Fruit fly (Drosophila melanogaster): ENCODE measurements around the gene Vha100-4.

The Vha100-4 gene

DNA sequence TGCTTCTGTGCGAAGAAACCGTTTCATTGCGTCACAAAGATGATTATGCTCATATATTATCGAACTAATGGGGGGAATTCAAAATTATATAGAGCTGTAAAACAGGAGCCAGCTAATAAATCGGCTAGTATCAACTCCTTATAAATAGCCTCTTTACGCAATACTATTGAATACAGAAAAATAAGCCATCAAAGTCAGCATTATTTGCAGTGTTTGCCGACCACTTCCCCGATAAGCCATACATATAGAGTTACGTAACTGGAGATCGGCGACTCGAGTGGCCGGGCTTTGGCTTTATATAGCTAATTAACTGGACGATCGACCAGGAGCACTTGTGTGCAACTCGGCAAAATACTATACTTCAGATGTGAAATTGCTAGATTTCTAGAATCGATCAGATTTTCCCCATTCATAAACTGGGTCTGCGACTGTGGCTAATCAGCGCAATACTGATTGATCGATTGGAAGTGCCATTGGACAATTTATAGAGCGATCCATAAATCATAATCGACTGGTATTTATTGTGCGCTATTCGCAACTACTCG, 8.3 kb upstream of the Vha100-4 start (continued):
- TF ChIP-seq prd (optimal IDR thresholded peaks at IDR 0.05) (no peak), prd (GFP tag; IDR thresholded peaks at IDR 0.05) (peak; percentile 9; the same call in 1 of the 3 replicates), lab (GFP tag; optimal IDR thresholded peaks at IDR 0.05) (peak; percentile 45), CG11247 (GFP tag; IDR thresholded peaks at IDR 0.05) (peak; percentile 44), klu (GFP tag; IDR thresholded peaks at IDR 0.05) (peak; percentile 43; the same call in 1 of the 2 replicates), hkb (optimal IDR thresholded peaks at IDR 0.05) (no peak), hkb (GFP tag; IDR thresholded peaks at IDR 0.05) (peak; percentile 65), Awh (GFP tag; IDR thresholded peaks at IDR 0.05) (peak; percentile 46; the same call in 1 of the 2 replicates), CG12659 (GFP tag; optimal IDR thresholded peaks at IDR 0.05) (no peak), lov (optimal IDR thresholded peaks at IDR 0.05) (no peak), lov (GFP tag; IDR thresholded peaks at IDR 0.05) (peak; percentile 51; the same call in 1 of the 3 replicates), Hmr (GFP tag; optimal IDR thresholded peaks at IDR 0.05) (no peak), CG3407 (GFP tag; optimal IDR thresholded peaks at IDR 0.05) (no peak), Pdp1 (GFP tag; optimal IDR thresholded peaks at IDR 0.05) (peak in 1 of 2 experiments; percentile 89), wor (GFP tag; IDR thresholded peaks at IDR 0.05) (no peak), grn (GFP tag; optimal IDR thresholded peaks at IDR 0.05) (peak; percentile 63)

- peak; percentile 92 for TF ChIP-seq Hr3 (GFP tag; optimal IDR thresholded peaks at IDR 0.05)
- TF ChIP-seq Side (GFP tag; optimal IDR thresholded peaks at IDR 0.05): peak; percentile 88
- peak; percentile 85 for TF ChIP-seq CG4404 (GFP tag; IDR thresholded peaks at IDR 0.05)
- TF ChIP-seq ato (GFP tag; IDR thresholded peaks at IDR 0.05; ENCODE audit: partially characterized antibody): no peak
- peak; percentile 85 for TF ChIP-seq CrebB (tag; optimal IDR thresholded peaks at IDR 0.05)
- peak; percentile 78 for TF ChIP-seq CG15514 (GFP tag; optimal IDR thresholded peaks at IDR 0.05)
- peak; percentile 63 for TF ChIP-seq trh (GFP tag; optimal IDR thresholded peaks at IDR 0.05)
- TF ChIP-seq tx (GFP tag; optimal IDR thresholded peaks at IDR 0.05): peak; percentile 92
- peak; percentile 61; the same call in 1 of the 3 replicates for TF ChIP-seq z (GFP tag; IDR thresholded peaks at IDR 0.05)
- peak; percentile 92 for TF ChIP-seq Rfx (GFP tag; IDR thresholded peaks at IDR 0.05)
- TF ChIP-seq Dref (GFP tag; IDR thresholded peaks at IDR 0.05): peak; percentile 24; the same call in 1 of the 2 replicates
- no peak for TF ChIP-seq br (optimal IDR thresholded peaks at IDR 0.05)
- TF ChIP-seq CG14441 (GFP tag; IDR thresholded peaks at IDR 0.05): peak; percentile 94
- peak; percentile 78 for TF ChIP-seq sob (GFP tag; IDR thresholded peaks at IDR 0.05)
- peak; percentile 86 for TF ChIP-seq CG31441 (GFP tag; IDR thresholded peaks at IDR 0.05)
- TF ChIP-seq Six4 (GFP tag; optimal IDR thresholded peaks at IDR 0.05): peak; percentile 94
- peak; percentile 86 for TF ChIP-seq CG17802 (tag; optimal IDR thresholded peaks at IDR 0.05)
- peak; percentile 97 for TF ChIP-seq Ptx1 (GFP tag; IDR thresholded peaks at IDR 0.05)
- peak; percentile 93 for TF ChIP-seq croc (GFP tag; conservative IDR thresholded peaks at IDR 0.05)
- peak; percentile 90 for TF ChIP-seq CG10654 (GFP tag; optimal IDR thresholded peaks at IDR 0.05)
- TF ChIP-seq CG33557 (GFP tag; optimal IDR thresholded peaks at IDR 0.05): peak; percentile 75
- TF ChIP-seq CG30403 (GFP tag; optimal IDR thresholded peaks at IDR 0.05): peak; percentile 95
- 0 out of 2 replicates have a peak, but pooled peaks have one; percentile 35 for TF ChIP-seq hbn (GFP tag; IDR thresholded peaks at IDR 0.05; ENCODE audit: partially characterized antibody)
- peak; percentile 94 for TF ChIP-seq CG16863 (GFP tag; optimal IDR thresholded peaks at IDR 0.05)
- TF ChIP-seq prd (optimal IDR thresholded peaks at IDR 0.05): no peak
- TF ChIP-seq prd (GFP tag; IDR thresholded peaks at IDR 0.05): peak; percentile 96
- TF ChIP-seq CG8359 (GFP tag; optimal IDR thresholded peaks at IDR 0.05; ENCODE audit: borderline replicate concordance): peak; percentile 84
- peak; percentile 93 for TF ChIP-seq gce (GFP tag; IDR thresholded peaks at IDR 0.05)
- peak; percentile 97 for TF ChIP-seq lilli (GFP tag; optimal IDR thresholded peaks at IDR 0.05)
- TF ChIP-seq CG12236 (GFP tag; optimal IDR thresholded peaks at IDR 0.05): peak; percentile 91
- TF ChIP-seq tna (GFP tag; IDR thresholded peaks at IDR 0.05; ENCODE audit: partially characterized antibody): no peak
- TF ChIP-seq Oli (tag; optimal IDR thresholded peaks at IDR 0.05): peak; percentile 94
- TF ChIP-seq Med (GFP tag): peak; percentile 98
- TF ChIP-seq zen2 (GFP tag; IDR thresholded peaks at IDR 0.05; ENCODE audit: partially characterized antibody): peak; percentile 7; the same call in 1 of the 3 replicates
Observed at dm6 chr3R:18396801-18397604, 7.4 kb upstream of the Vha100-4 start, which contains the start of gene Vti1b. TSS of gene Vti1b (plus strand) at chr3R:18396995.

Data from whole organism, embryonic.